Fruit fly (Drosophila melanogaster): Measurements from ENCODE around the gene Cyp4e3.

The Cyp4e3 gene

dm6 chr2L:9757990-9758814 is 8.3 kb upstream of the Cyp4e3 start, which contains the start of gene zf30C (continued):
- TF ChIP-seq stwl (tag; optimal IDR thresholded peaks at IDR 0.05) (peak; percentile 58), Opbp (GFP tag; IDR thresholded peaks at IDR 0.05; ENCODE audit: partially characterized antibody) (peak; percentile 75), gfzf (GFP tag; optimal IDR thresholded peaks at IDR 0.05) (peak; percentile 22), CG17912 (GFP tag; optimal IDR thresholded peaks at IDR 0.05) (no peak), dimm (GFP tag; IDR thresholded peaks at IDR 0.05) (peak; percentile 30; the same call in 1 of the 2 replicates), Dip2 (GFP tag; IDR thresholded peaks at IDR 0.05) (no peak), CG15601 (tag; optimal IDR thresholded peaks at IDR 0.05) (peak; percentile 48), maf-S (GFP tag; optimal IDR thresholded peaks at IDR 0.05) (peak; percentile 88), sd (tag; optimal IDR thresholded peaks at IDR 0.05) (no peak), CG43689 (GFP tag; IDR thresholded peaks at IDR 0.05) (peak; percentile 43; the same call in 1 of the 2 replicates), lmd (GFP tag; IDR thresholded peaks at IDR 0.05) (peak; percentile 83), CG11696 (GFP tag; IDR thresholded peaks at IDR 0.05) (peak; percentile 61; the same call in 1 of the 2 replicates), CG4424 (GFP tag; optimal IDR thresholded peaks at IDR 0.05) (peak; percentile 82), ken (GFP tag; IDR thresholded peaks at IDR 0.05) (peak; percentile 90), dmrt99B (tag; optimal IDR thresholded peaks at IDR 0.05) (peak; percentile 71), ara (GFP tag; IDR thresholded peaks at IDR 0.05) (peak; percentile 83), repo (GFP tag; optimal IDR thresholded peaks at IDR 0.05) (peak; percentile 91), kah (GFP tag; optimal IDR thresholded peaks at IDR 0.05) (peak; percentile 38), CG2116 (GFP tag; optimal IDR thresholded peaks at IDR 0.05) (peak; percentile 99), CG16815 (GFP tag; optimal IDR thresholded peaks at IDR 0.05) (peak; percentile 76), abd-A (tag; optimal IDR thresholded peaks at IDR 0.05) (peak; percentile 16), crp (GFP tag; optimal IDR thresholded peaks at IDR 0.05) (peak in 1 of 2 experiments; percentile 38), CG9609 (GFP tag; optimal IDR thresholded peaks at IDR 0.05) (peak; percentile 94), Mes4 (GFP tag; optimal IDR thresholded peaks at IDR 0.05) (peak; percentile 82), lbe (GFP tag; optimal IDR thresholded peaks at IDR 0.05) (peak; percentile 73), CG3726 (GFP tag; IDR thresholded peaks at IDR 0.05) (peak; percentile 86; the same call in 2 of the 3 replicates), inv (GFP tag; IDR thresholded peaks at IDR 0.05; ENCODE audit: partially characterized antibody) (peak; percentile 58; the same call in 1 of the 2 replicates), ac (GFP tag; optimal IDR thresholded peaks at IDR 0.05) (no peak), sna (GFP tag; IDR thresholded peaks at IDR 0.05; ENCODE audit: partially characterized antibody) (no peak), amos (GFP tag; IDR thresholded peaks at IDR 0.05; ENCODE audit: partially characterized antibody) (peak; percentile 68), tin (GFP tag; optimal IDR thresholded peaks at IDR 0.05) (peak; percentile 92), prd (optimal IDR thresholded peaks at IDR 0.05) (no peak), prd (GFP tag; IDR thresholded peaks at IDR 0.05) (peak; percentile 92), CG4730 (GFP tag; IDR thresholded peaks at IDR 0.05) (peak; percentile 77), Doc3 (GFP tag; IDR thresholded peaks at IDR 0.05; ENCODE audit: partially characterized antibody) (no peak), CG10147 (GFP tag; optimal IDR thresholded peaks at IDR 0.05) (peak; percentile 56), CG2129 (GFP tag; IDR thresholded peaks at IDR 0.05; ENCODE audit: partially characterized antibody) (no peak), Ada2b (GFP tag; IDR thresholded peaks at IDR 0.05) (peak; percentile 76), chn (GFP tag; optimal IDR thresholded peaks at IDR 0.05) (peak; percentile 95), ftz-f1 (GFP tag; optimal IDR thresholded peaks at IDR 0.05) (peak; percentile 69), Dad (GFP tag; optimal IDR thresholded peaks at IDR 0.05) (peak; percentile 81), NC2α (GFP tag; optimal IDR thresholded peaks at IDR 0.05) (peak; percentile 76), CG18011 (GFP tag; optimal IDR thresholded peaks at IDR 0.05) (peak; percentile 82), CG42726 (GFP tag; IDR thresholded peaks at IDR 0.05; ENCODE audit: partially characterized antibody) (peak; percentile 57; the same call in 1 of the 2 replicates), CG5245 (GFP tag; optimal IDR thresholded peaks at IDR 0.05) (peak; percentile 88), corto (GFP tag; optimal IDR thresholded peaks at IDR 0.05) (peak; percentile 30), CG10209 (GFP tag; optimal IDR thresholded peaks at IDR 0.05) (peak; percentile 66), emc (GFP tag; optimal IDR thresholded peaks at IDR 0.05) (peak; percentile 85)

Data from whole organism, embryonic.